Worm (Caenorhabditis elegans) whole organism, early embryonic: ENCODE measurements around the gene Y56A3A.7.

Experiments
- B0310.2 ChIP-seq: sonication (generic microtip); optimal IDR thresholded peaks from 2 replicates; lab custom pipeline; 2016; ENCODE audit warnings: mild to moderate bottlenecking, missing genetic modification characterization, missing compliant biosample characterization
- F13C5.2 ChIP-seq: sonication (generic microtip); optimal IDR thresholded peaks from 2 replicates; lab custom pipeline; 2017; ENCODE audit warnings: mild to moderate bottlenecking, missing genetic modification characterization, inconsistent platforms, missing compliant biosample characterization
- aly-1 ChIP-seq: sonication (generic microtip); optimal IDR thresholded peaks from 2 replicates; lab custom pipeline; 2016; ENCODE audit warnings: missing genetic modification characterization, missing compliant biosample characterization
- ama-1 ChIP-seq: fragments of 150-350 bp; optimal IDR thresholded peaks from 2 replicates; lab custom pipeline; 2014
- ceh-13 ChIP-seq: fragments of 200-800 bp; sonication (Bioruptor generic); optimal IDR thresholded peaks from 2 replicates; lab custom pipeline; 2018; ENCODE audit warnings: mild to moderate bottlenecking, missing genetic modification characterization, missing compliant biosample characterization
- ceh-36 ChIP-seq: sonication (generic microtip); optimal IDR thresholded peaks from 2 replicates; lab custom pipeline; 2016; ENCODE audit warnings: missing genetic modification characterization, inconsistent platforms, missing compliant biosample characterization
- ets-7 ChIP-seq: sonication (generic microtip); optimal IDR thresholded peaks from 2 replicates; lab custom pipeline; 2016; ENCODE audit warnings: missing genotype, missing genetic modification characterization, missing compliant biosample characterization
- flt-1 ChIP-seq: fragments of 200-800 bp; sonication (Bioruptor generic); IDR thresholded peaks from 2 replicates; pipeline ENCODE4 v1.3.6; 2022; ENCODE audit warnings: missing genetic modification characterization, missing compliant biosample characterization
- hmbx-1 ChIP-seq: sonication (generic microtip); optimal IDR thresholded peaks from 2 replicates; lab custom pipeline; 2016; ENCODE audit warnings: mild to moderate bottlenecking, missing genetic modification characterization, missing compliant biosample characterization
- hmg-4 ChIP-seq: fragments of 200-800 bp; sonication (Bioruptor generic); optimal IDR thresholded peaks from 2 replicates; lab custom pipeline; 2018; ENCODE audit warnings: mild to moderate bottlenecking, missing genetic modification characterization, missing compliant biosample characterization
- hnd-1 ChIP-seq: sonication (generic microtip); optimal IDR thresholded peaks from 2 replicates; lab custom pipeline; 2016; ENCODE audit warnings: missing genetic modification characterization, missing compliant biosample characterization
- pes-1 ChIP-seq: fragments of 200-800 bp; sonication (Bioruptor generic); IDR thresholded peaks from 2 replicates; pipeline ENCODE4 v1.3.6; 2022; ENCODE audit warnings: missing genetic modification reagents, missing genetic modification characterization, missing compliant biosample characterization
- scrt-1 ChIP-seq: fragments of 200-800 bp; sonication (Bioruptor generic); IDR thresholded peaks from 2 replicates; pipeline ENCODE4 v1.3.6; 2022; ENCODE audit warnings: missing genetic modification characterization, missing compliant biosample characterization
- sea-1 ChIP-seq: fragments of 200-800 bp; sonication (Bioruptor generic); conservative IDR thresholded peaks from 2 replicates; pipeline ENCODE4 v1.3.6; 2022; ENCODE audit warnings: missing genetic modification characterization, missing compliant biosample characterization
- tbx-11 ChIP-seq: fragments of 200-800 bp; sonication (Bioruptor generic); IDR thresholded peaks from 2 replicates; pipeline ENCODE4 v1.3.6; 2022; ENCODE audit warnings: missing genetic modification characterization, missing compliant biosample characterization
- tbx-37 ChIP-seq: fragments of 200-800 bp; sonication (Bioruptor generic); conservative IDR thresholded peaks from 2 replicates; pipeline ENCODE4 v1.3.6; 2022; ENCODE audit warnings: missing genetic modification reagents, missing genetic modification characterization, missing compliant biosample characterization
- tra-4 ChIP-seq: sonication (generic microtip); optimal IDR thresholded peaks from 2 replicates; lab custom pipeline; 2017; ENCODE audit warnings: missing genetic modification characterization, missing compliant biosample characterization

Gene Y56A3A.7

DNA sequence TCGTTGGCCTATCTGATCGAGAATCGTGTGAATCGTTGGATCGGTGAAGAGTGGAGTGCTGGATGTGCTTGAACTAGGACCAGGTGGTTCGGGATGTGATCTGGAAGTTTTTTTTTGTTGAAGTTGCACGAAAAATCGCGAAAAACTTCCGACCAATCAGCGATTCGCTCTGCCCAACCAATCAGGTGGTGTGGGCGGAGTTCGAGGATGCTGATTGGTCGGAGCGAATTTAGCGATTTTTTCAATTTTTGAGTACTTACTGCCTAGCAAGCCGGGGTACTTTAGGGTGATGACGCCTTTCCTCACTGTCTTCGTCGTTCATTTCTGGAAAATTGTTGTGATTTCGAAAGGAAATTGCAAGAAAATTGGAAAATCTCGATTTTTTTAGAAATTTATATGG is 31.9 kb upstream of the Y56A3A.7 start, which contains the start of gene Y56A3A.30:
Gene Y56A3A.30 (minus strand): TSS at position 324 of the 400 bp plus-strand sequence.
- TF ChIP-seq pes-1 (GFP tag; lab: Robert Waterston, UW) (no peak), hmbx-1 (no peak), ets-7 (tag; lab: Kevin White, UChicago) (no peak), flt-1 (GFP tag; lab: Robert Waterston, UW) (no peak), ceh-36 (tag; lab: Kevin White, UChicago) (no peak), hmg-4 (no peak)

DNA sequence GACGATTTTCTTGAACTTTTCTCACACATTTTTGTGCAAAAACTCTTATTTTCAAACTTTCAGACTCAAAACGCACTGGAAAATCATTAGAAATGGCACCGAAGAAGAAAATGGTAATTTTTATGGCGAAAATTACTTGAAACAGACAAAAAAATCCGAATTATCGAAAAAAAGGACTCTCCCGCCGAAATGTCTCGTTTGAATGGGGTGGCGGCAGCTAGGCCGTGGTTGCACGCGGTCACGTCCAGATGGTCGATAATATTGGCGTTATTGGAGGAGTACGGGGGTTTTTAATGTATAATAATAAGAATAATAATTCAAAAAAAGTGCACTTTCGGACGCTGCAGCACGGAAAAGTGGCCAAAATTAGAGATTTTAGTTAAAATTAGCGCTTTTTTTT is 27.6 kb upstream of the Y56A3A.7 start, which contains the start of gene Y56A3A.31:
Gene Y56A3A.31 (plus strand): TSS at position 64 of the 400 bp plus-strand sequence.
- TF ChIP-seq pes-1 (GFP tag; lab: Robert Waterston, UW) (no peak), ceh-36 (tag; lab: Kevin White, UChicago) (no peak), B0310.2 (tag; lab: Kevin White, UChicago) (no peak), F13C5.2 (tag; lab: Kevin White, UChicago) (no peak), tra-4 (tag; lab: Kevin White, UChicago) (no peak), tbx-37 (no peak), flt-1 (GFP tag; lab: Robert Waterston, UW) (no peak), hnd-1 (tag; lab: Kevin White, UChicago) (no peak), ceh-13 (GFP tag; lab: Kevin White, UChicago) (no peak), ets-7 (tag; lab: Kevin White, UChicago) (no peak), hmg-4 (no peak), aly-1 (tag; lab: Kevin White, UChicago) (no peak), hmbx-1 (no peak), ama-1 (no peak), tbx-11 (GFP tag; lab: Robert Waterston, UW) (no peak)

DNA sequence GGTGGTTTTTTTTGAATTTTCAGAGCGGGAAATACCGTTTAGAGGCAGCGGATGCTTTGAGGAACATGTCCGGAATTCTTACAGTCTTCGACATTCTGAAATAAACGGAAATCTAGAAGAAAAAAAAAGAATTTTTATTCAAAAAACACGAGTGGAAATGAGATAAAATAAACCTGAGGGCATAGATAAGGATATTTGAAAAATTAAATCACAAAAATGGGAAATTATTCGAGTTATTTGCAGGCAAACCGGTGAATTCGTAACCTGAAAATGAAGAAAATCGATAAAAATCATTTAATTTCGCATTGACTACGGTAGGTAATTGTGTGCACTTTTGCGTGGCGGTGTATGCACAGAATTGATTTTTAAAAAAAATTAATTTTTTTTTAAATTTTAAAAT is 27.2 kb upstream of the Y56A3A.7 start, which contains the start of gene ung-1:
Gene ung-1 (minus strand): TSS at position 101 of the 400 bp plus-strand sequence.
- no peak for TF ChIP-seq ceh-36 (tag; lab: Kevin White, UChicago)
- no peak for TF ChIP-seq sea-1 (GFP tag; lab: Robert Waterston, UW)
- TF ChIP-seq ama-1, result no peak
- no peak for TF ChIP-seq tra-4 (tag; lab: Kevin White, UChicago)
- no peak for TF ChIP-seq ceh-13 (GFP tag; lab: Kevin White, UChicago)
- TF ChIP-seq flt-1 (GFP tag; lab: Robert Waterston, UW), result no peak
- TF ChIP-seq hmbx-1, result no peak
- no peak for TF ChIP-seq tbx-37
- no peak for TF ChIP-seq pes-1 (GFP tag; lab: Robert Waterston, UW)
- no peak for TF ChIP-seq F13C5.2 (tag; lab: Kevin White, UChicago)
- no peak for TF ChIP-seq aly-1 (tag; lab: Kevin White, UChicago)
- no peak for TF ChIP-seq hmg-4

DNA sequence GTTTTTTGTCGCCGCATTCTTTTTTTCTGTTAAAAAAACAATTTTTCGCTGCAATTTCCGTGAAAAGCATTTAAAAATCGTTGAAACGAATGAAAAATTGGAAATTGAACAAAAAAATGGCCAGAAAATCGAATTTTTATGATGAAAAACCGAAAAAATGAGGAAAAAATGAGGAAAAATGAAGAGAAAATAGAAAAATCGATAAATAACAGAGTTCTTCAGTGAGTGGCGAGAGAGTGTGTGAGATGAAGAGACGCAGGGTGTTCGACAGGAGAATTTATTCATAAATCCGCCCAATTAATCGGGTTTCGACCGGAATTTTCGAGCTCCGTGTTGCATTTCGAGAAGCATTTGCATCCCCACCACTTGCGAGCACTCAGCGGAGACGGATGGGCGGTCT is 24.5 kb upstream of the Y56A3A.7 start, which contains the start of gene Y56A3A.28:
Gene Y56A3A.28 (minus strand): TSS at position 33 of the 400 bp plus-strand sequence.
- TF ChIP-seq pes-1 (GFP tag; lab: Robert Waterston, UW) (no peak), hmbx-1 (no peak), hnd-1 (tag; lab: Kevin White, UChicago) (no peak), tra-4 (tag; lab: Kevin White, UChicago) (no peak), tbx-37 (no peak), ets-7 (tag; lab: Kevin White, UChicago) (no peak), flt-1 (GFP tag; lab: Robert Waterston, UW) (no peak), B0310.2 (tag; lab: Kevin White, UChicago) (no peak), sea-1 (GFP tag; lab: Robert Waterston, UW) (no peak), ama-1 (no peak), ceh-36 (tag; lab: Kevin White, UChicago) (no peak), hmg-4 (no peak), F13C5.2 (tag; lab: Kevin White, UChicago) (no peak), tbx-11 (GFP tag; lab: Robert Waterston, UW) (no peak), ceh-13 (GFP tag; lab: Kevin White, UChicago) (no peak)

ce11 chrIII:11960080-11960479 is 13.3 kb upstream of the Y56A3A.7 start, which contains the start of gene top-3:
top-3 (minus strand) TSS chrIII:11960180.
- TF ChIP-seq ceh-13 (GFP tag; lab: Kevin White, UChicago) (no peak), ets-7 (tag; lab: Kevin White, UChicago) (no peak), tbx-11 (GFP tag; lab: Robert Waterston, UW) (no peak), flt-1 (GFP tag; lab: Robert Waterston, UW) (no peak), pes-1 (GFP tag; lab: Robert Waterston, UW) (no peak), tbx-37 (no peak), sea-1 (GFP tag; lab: Robert Waterston, UW) (no peak), hnd-1 (tag; lab: Kevin White, UChicago) (no peak), aly-1 (tag; lab: Kevin White, UChicago) (no peak), scrt-1 (GFP tag; lab: Robert Waterston, UW) (no peak), hmg-4 (no peak)

DNA sequence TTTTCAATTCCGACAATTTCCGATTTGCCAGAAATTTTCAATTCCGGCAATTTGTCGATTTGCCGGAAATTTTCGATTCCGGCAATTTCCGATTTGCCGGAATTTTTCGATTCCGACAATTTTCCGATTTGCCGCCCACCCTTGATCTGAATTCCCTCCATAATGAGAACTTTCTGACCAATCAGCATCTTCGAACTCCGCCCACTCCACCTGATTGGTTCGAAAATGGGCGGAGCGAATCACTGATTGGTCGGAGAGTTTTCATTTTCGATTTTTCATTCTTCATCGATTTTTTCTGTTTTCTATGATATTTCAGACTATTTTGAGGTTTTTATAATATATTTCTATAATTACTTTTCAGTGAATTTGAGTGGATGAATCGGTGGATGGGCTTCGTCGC is 7.3 kb upstream of the Y56A3A.7 start:
- TF ChIP-seq hnd-1 (tag; lab: Kevin White, UChicago), result no peak
- TF ChIP-seq ceh-13 (GFP tag; lab: Kevin White, UChicago), result no peak
- no peak for TF ChIP-seq scrt-1 (GFP tag; lab: Robert Waterston, UW)
- no peak for TF ChIP-seq F13C5.2 (tag; lab: Kevin White, UChicago)
- no peak for TF ChIP-seq flt-1 (GFP tag; lab: Robert Waterston, UW)
- TF ChIP-seq tbx-37, result no peak
- no peak for TF ChIP-seq ama-1
- TF ChIP-seq ceh-36 (tag; lab: Kevin White, UChicago), result no peak
- no peak for TF ChIP-seq hmbx-1
- no peak for TF ChIP-seq tbx-11 (GFP tag; lab: Robert Waterston, UW)
- no peak for TF ChIP-seq tra-4 (tag; lab: Kevin White, UChicago)
- TF ChIP-seq sea-1 (GFP tag; lab: Robert Waterston, UW), result no peak
- no peak for TF ChIP-seq B0310.2 (tag; lab: Kevin White, UChicago)
- TF ChIP-seq aly-1 (tag; lab: Kevin White, UChicago), result no peak
- no peak for TF ChIP-seq pes-1 (GFP tag; lab: Robert Waterston, UW)
- TF ChIP-seq hmg-4, result no peak
- TF ChIP-seq ets-7 (tag; lab: Kevin White, UChicago), result no peak

- TF ChIP-seq hmbx-1 (no peak), flt-1 (GFP tag; lab: Robert Waterston, UW) (no peak), aly-1 (tag; lab: Kevin White, UChicago) (no peak), ets-7 (tag; lab: Kevin White, UChicago) (no peak), ceh-13 (GFP tag; lab: Kevin White, UChicago) (no peak), ceh-36 (tag; lab: Kevin White, UChicago) (no peak), scrt-1 (GFP tag; lab: Robert Waterston, UW) (no peak), sea-1 (GFP tag; lab: Robert Waterston, UW) (no peak), hmg-4 (no peak), F13C5.2 (tag; lab: Kevin White, UChicago) (no peak), B0310.2 (tag; lab: Kevin White, UChicago) (no peak), tbx-37 (no peak), tbx-11 (GFP tag; lab: Robert Waterston, UW) (no peak), hnd-1 (tag; lab: Kevin White, UChicago) (no peak), tra-4 (tag; lab: Kevin White, UChicago) (no peak), ama-1 (no peak), pes-1 (GFP tag; lab: Robert Waterston, UW) (no peak)
Observed at ce11 chrIII:11951111-11951510, 4.3 kb upstream of the Y56A3A.7 start.
